Worm (Caenorhabditis elegans) whole organism, mixed stage, embryonic: ENCODE results near the gene nlp-50.

Source experiments
- M03D4.4 ChIP-seq: sonication (generic microtip); optimal IDR thresholded peaks from 2 replicates; lab custom pipeline; 2017; ENCODE audit warnings: mild to moderate bottlenecking, missing genetic modification characterization, missing compliant biosample characterization
- bed-3 ChIP-seq: fragments of 200-800 bp; sonication (Bioruptor generic); optimal IDR thresholded peaks from 3 replicates; lab custom pipeline; 2018; ENCODE audit warnings: mild to moderate bottlenecking, missing genetic modification characterization, moderate library complexity, missing compliant biosample characterization
- ceh-39 ChIP-seq: fragments of 150-350 bp; optimal IDR thresholded peaks from 2 replicates; lab custom pipeline; 2014; ENCODE audit warnings: missing biosample characterization, missing genetic modification characterization
- ceh-83 ChIP-seq: fragments of 200-800 bp; sonication (Bioruptor generic); optimal IDR thresholded peaks from 2 replicates; lab custom pipeline; 2018; ENCODE audit warnings: mild to moderate bottlenecking, missing genetic modification characterization, missing compliant biosample characterization
- ces-1 ChIP-seq: fragments of 150-350 bp; optimal IDR thresholded peaks from 2 replicates; lab custom pipeline; 2014; ENCODE audit warnings: missing biosample characterization, missing genetic modification reagents, missing genetic modification characterization
- cnd-1 ChIP-seq: fragments of 200-800 bp; sonication (Bioruptor generic); optimal IDR thresholded peaks from 2 replicates; lab custom pipeline; 2018; ENCODE audit warnings: mild to moderate bottlenecking, missing genetic modification characterization, missing compliant biosample characterization
- drap-1 ChIP-seq: fragments of 200-800 bp; sonication (Bioruptor generic); optimal IDR thresholded peaks from 3 replicates; lab custom pipeline; 2018; ENCODE audit warnings: mild to moderate bottlenecking, missing genetic modification characterization, missing compliant biosample characterization
- elt-1 ChIP-seq: sonication (generic microtip); optimal IDR thresholded peaks from 2 replicates; lab custom pipeline; 2017; ENCODE audit warnings: missing genetic modification characterization, mild to moderate bottlenecking, missing compliant biosample characterization, antibody characterized with exemption, moderate library complexity, borderline replicate concordance; ENCODE audit not compliant: insufficient read depth
- elt-3 ChIP-seq: fragments of 150-350 bp; optimal IDR thresholded peaks from 2 replicates; lab custom pipeline; 2014; ENCODE audit warnings: missing biosample characterization, missing genetic modification characterization
- flh-1 ChIP-seq: fragments of 200-800 bp; sonication (Bioruptor generic); optimal IDR thresholded peaks from 2 replicates; lab custom pipeline; 2018; ENCODE audit warnings: mild to moderate bottlenecking, missing genetic modification characterization, moderate library complexity, missing compliant biosample characterization
- ham-2 ChIP-seq: fragments of 200-800 bp; sonication (Bioruptor generic); optimal IDR thresholded peaks from 2 replicates; lab custom pipeline; 2018; ENCODE audit warnings: mild to moderate bottlenecking, missing genetic modification characterization, missing compliant biosample characterization
- hlh-1 ChIP-seq: fragments of 150-350 bp; optimal IDR thresholded peaks from 2 replicates; lab custom pipeline; 2014; ENCODE audit warnings: missing biosample characterization, missing genetic modification reagents, missing genetic modification characterization
- lin-13 ChIP-seq: fragments of 150-350 bp; optimal IDR thresholded peaks from 2 replicates; lab custom pipeline; 2014; ENCODE audit warnings: missing biosample characterization, missing genetic modification characterization
- lsy-2 ChIP-seq: fragments of 150-350 bp; optimal IDR thresholded peaks from 2 replicates; lab custom pipeline; 2014; ENCODE audit warnings: missing biosample characterization, missing genetic modification characterization
- mab-5 ChIP-seq: fragments of 150-350 bp; optimal IDR thresholded peaks from 2 replicates; lab custom pipeline; 2014; ENCODE audit warnings: missing biosample characterization, missing genetic modification characterization
- mep-1 ChIP-seq: fragments of 150-350 bp; optimal IDR thresholded peaks from 2 replicates; lab custom pipeline; 2017; ENCODE audit warnings: missing biosample characterization, missing genetic modification reagents, missing genetic modification characterization, inconsistent platforms
- mls-2 ChIP-seq: sonication (generic microtip); optimal IDR thresholded peaks from 2 replicates; lab custom pipeline; 2016; ENCODE audit warnings: mild to moderate bottlenecking, missing genetic modification characterization, moderate library complexity, missing compliant biosample characterization
- nhr-12 ChIP-seq: fragments of 150-350 bp; optimal IDR thresholded peaks from 2 replicates; lab custom pipeline; 2014; ENCODE audit warnings: missing biosample characterization, missing genetic modification characterization
- nhr-2 ChIP-seq: fragments of 150-350 bp; optimal IDR thresholded peaks from 2 replicates; lab custom pipeline; 2014; ENCODE audit warnings: missing biosample characterization, missing genetic modification characterization
- nhr-237 ChIP-seq: fragments of 150-350 bp; optimal IDR thresholded peaks from 2 replicates; lab custom pipeline; 2014; ENCODE audit warnings: missing biosample characterization, missing genetic modification characterization
- nhr-28 ChIP-seq: fragments of 150-350 bp; optimal IDR thresholded peaks from 2 replicates; lab custom pipeline; 2014; ENCODE audit warnings: missing biosample characterization, missing genetic modification characterization
- nhr-76 ChIP-seq: sonication (generic microtip); optimal IDR thresholded peaks from 2 replicates; lab custom pipeline; 2017; ENCODE audit warnings: missing biosample characterization, missing genetic modification characterization
- sem-2 ChIP-seq: fragments of 200-800 bp; sonication (Bioruptor generic); optimal IDR thresholded peaks from 2 replicates; lab custom pipeline; 2018; ENCODE audit warnings: mild to moderate bottlenecking, missing genetic modification characterization, missing compliant biosample characterization
- snpc-4 ChIP-seq: fragments of 150-350 bp; optimal IDR thresholded peaks from 2 replicates; lab custom pipeline; 2014; ENCODE audit warnings: missing biosample characterization, missing genetic modification characterization
- sptf-1 ChIP-seq: sonication (generic microtip); optimal IDR thresholded peaks from 2 replicates; lab custom pipeline; 2017; ENCODE audit warnings: mild to moderate bottlenecking, missing genetic modification characterization, moderate library complexity, missing compliant biosample characterization
- tbx-8 ChIP-seq: fragments of 200-800 bp; sonication (Bioruptor generic); optimal IDR thresholded peaks from 2 replicates; lab custom pipeline; 2018; ENCODE audit warnings: mild to moderate bottlenecking, missing genetic modification characterization, moderate library complexity, missing compliant biosample characterization
- unc-120 ChIP-seq: sonication (generic microtip); optimal IDR thresholded peaks from 2 replicates; lab custom pipeline; 2017; ENCODE audit warnings: missing genetic modification characterization, missing compliant biosample characterization; ENCODE audit not compliant: poor library complexity, severe bottlenecking
- unc-39 ChIP-seq: fragments of 150-350 bp; optimal IDR thresholded peaks from 2 replicates; lab custom pipeline; 2014; ENCODE audit warnings: missing biosample characterization, missing genetic modification characterization
- unc-62 ChIP-seq: fragments of 150-350 bp; optimal IDR thresholded peaks from 2 replicates; lab custom pipeline; 2014; ENCODE audit warnings: missing biosample characterization, missing genetic modification reagents, missing genetic modification characterization
- zip-8 ChIP-seq: fragments of 150-350 bp; optimal IDR thresholded peaks from 2 replicates; lab custom pipeline; 2014; ENCODE audit warnings: missing biosample characterization, missing genetic modification characterization
- ztf-11 ChIP-seq: fragments of 150-350 bp; optimal IDR thresholded peaks from 2 replicates; lab custom pipeline; 2014; ENCODE audit warnings: missing biosample characterization, missing genetic modification characterization

The nlp-50 gene

DNA sequence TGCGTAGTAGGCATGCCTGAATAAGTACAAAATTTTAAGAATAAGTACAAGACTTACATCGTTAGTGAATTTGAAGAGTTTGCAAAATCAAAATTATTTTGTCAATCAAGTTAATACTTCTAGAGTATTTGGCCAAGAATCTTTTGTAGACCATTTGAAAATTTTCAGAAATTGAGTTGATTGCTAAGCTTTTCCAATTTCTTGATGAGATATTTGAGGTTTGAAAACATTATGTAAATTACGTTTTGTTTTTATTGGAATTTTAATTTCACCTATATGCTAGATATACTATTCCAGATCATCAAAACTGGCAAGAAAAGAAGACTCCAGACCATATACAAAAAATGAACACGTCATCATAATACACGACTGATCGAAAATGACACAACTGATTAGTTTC is 38.2 kb downstream of the nlp-50 start, which contains the start of gene tab-1:
Gene tab-1, plus strand, starts transcription at position 301 of the 400 bp plus-strand sequence.
- TF ChIP-seq unc-120 (tag; lab: Kevin White, UChicago) (no peak), cnd-1 (tag; lab: Kevin White, UChicago) (no peak), nhr-12 (no peak), drap-1 (no peak), tbx-8 (no peak), ceh-83 (no peak), mep-1 (no peak), ceh-39 (tag; lab: Kevin White, UChicago) (no peak), sem-2 (no peak), snpc-4 (tag; lab: Kevin White, UChicago) (no peak), elt-1 (tag; lab: Kevin White, UChicago) (no peak), mls-2 (tag; lab: Kevin White, UChicago) (no peak), nhr-237 (no peak), elt-3 (tag; lab: Kevin White, UChicago) (no peak), flh-1 (GFP tag; lab: Kevin White, UChicago) (no peak), hlh-1 (tag; lab: Kevin White, UChicago) (no peak), ztf-11 (no peak), ham-2 (GFP tag; lab: Kevin White, UChicago) (no peak)

DNA sequence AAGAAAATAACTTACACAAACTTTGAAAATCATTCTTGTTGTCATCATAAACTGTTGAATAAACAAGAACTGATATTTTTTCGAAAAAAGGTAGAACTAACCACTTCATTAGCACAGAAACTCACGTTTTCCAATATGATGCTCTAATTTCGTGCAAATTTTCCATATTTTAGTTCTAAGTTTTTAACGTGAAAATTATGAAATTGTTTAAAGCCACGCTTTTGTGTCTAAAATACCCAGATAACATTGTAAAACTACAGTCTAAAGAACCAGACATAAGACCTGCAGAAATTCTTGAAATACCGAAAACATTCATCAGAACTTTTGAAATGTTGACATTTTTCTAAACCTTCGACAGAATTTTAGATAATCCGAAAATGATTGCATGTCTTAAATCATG is 42.3 kb downstream of the nlp-50 start, which contains the start of gene F31E8.5:
Gene F31E8.5, minus strand, starts transcription at position 101 of the 400 bp plus-strand sequence.
- TF ChIP-seq unc-62 (GFP tag; lab: Kevin White, UChicago) = no peak
- no peak for TF ChIP-seq nhr-28 (tag; lab: Kevin White, UChicago)
- no peak for TF ChIP-seq lsy-2 (tag; lab: Kevin White, UChicago)
- TF ChIP-seq nhr-237 = no peak
- TF ChIP-seq mab-5 (tag; lab: Kevin White, UChicago) = no peak
- TF ChIP-seq ham-2 (GFP tag; lab: Kevin White, UChicago) = no peak
- TF ChIP-seq bed-3 (GFP tag; lab: Kevin White, UChicago) = no peak
- TF ChIP-seq zip-8 = no peak
- TF ChIP-seq cnd-1 (tag; lab: Kevin White, UChicago) = no peak
- no peak for TF ChIP-seq sptf-1
- TF ChIP-seq hlh-1 (tag; lab: Kevin White, UChicago) = no peak
- TF ChIP-seq lin-13 (tag; lab: Kevin White, UChicago) = no peak
- TF ChIP-seq nhr-2 (tag; lab: Kevin White, UChicago) = no peak
- TF ChIP-seq elt-3 (tag; lab: Kevin White, UChicago) = no peak
- TF ChIP-seq, all 35 proteins: peak for 0

DNA sequence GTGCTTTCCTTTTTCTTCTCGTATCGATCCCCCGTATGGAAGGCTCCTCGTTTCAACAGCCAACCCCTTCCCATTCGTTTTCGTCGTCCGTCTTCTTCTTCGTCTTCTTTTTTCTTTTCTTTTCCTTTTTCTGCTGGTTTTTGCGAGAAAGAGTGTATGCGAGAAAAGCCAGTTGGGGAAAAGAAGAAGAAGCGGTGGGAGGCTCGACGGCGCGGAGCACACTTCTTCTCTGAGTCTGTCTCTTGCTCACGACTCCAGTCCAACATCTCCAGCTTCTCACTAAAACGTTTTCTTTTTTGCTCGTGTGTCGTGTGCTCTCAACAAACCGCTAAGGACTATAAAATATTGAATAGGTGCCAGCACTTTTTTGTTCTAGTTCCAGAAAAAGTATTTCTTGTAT is 43.7 kb downstream of the nlp-50 start:
- no peak for TF ChIP-seq flh-1 (GFP tag; lab: Kevin White, UChicago)
- TF ChIP-seq M03D4.4 (tag; lab: Kevin White, UChicago) = no peak
- TF ChIP-seq elt-3 (tag; lab: Kevin White, UChicago) = no peak
- TF ChIP-seq drap-1 = no peak
- TF ChIP-seq unc-120 (tag; lab: Kevin White, UChicago) = no peak
- no peak for TF ChIP-seq nhr-2 (tag; lab: Kevin White, UChicago)
- no peak for TF ChIP-seq unc-39

DNA sequence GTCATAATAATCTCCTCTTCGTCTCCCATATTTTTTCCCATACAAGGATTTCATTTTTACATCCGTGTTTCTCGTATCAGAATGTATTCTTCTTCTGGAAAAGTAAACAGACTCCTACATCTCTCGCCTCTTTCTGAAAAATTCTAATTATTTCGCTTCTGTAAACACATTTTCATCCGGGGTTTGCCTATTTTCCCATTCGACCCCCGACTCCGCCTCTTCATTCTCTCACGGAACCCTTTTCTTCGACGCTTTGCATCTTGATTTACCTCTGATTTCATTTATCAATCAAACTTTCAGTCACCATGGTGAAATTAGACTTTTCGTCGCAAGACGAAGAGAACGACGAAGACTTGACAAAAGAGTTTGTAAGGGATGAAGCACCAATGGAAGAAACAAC is 45.8 kb downstream of the nlp-50 start, which contains the start of gene snt-1:
Gene snt-1, plus strand, starts transcription at position 301 of the 400 bp plus-strand sequence.
- TF ChIP-seq bed-3 (GFP tag; lab: Kevin White, UChicago) (no peak), ceh-83 (no peak), nhr-76 (no peak), ces-1 (GFP tag; lab: Kevin White, UChicago) (peak; percentile 25), flh-1 (GFP tag; lab: Kevin White, UChicago) (no peak)

DNA sequence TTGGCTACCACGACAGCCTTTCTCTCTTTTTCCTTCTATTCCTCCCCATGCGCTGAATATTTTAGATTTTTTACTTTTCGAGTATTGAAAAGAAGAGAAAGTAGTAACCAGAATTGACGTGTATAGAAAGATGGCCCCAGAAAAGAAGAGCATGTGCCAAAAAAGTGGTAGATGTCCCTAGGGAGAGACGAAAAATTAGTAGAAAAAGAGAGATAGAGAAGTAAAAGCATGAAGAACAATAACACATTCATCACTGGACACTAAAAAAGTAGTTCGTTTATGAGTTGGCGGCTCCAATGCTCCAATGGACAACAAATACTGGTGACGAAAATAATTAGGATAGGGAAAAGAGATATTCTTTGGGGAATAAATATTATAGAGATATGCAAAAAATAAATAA is 47.7 kb downstream of the nlp-50 start:
- peak; percentile 51 for TF ChIP-seq ces-1 (GFP tag; lab: Kevin White, UChicago)
- TF ChIP-seq nhr-2 (tag; lab: Kevin White, UChicago) = no peak
- TF ChIP-seq, all 35 proteins: peak for 1
